Worm (Caenorhabditis elegans) whole organism, L4 larva: Measurements from ENCODE around the gene clec-232.

ENCODE experiments used
- aha-1 ChIP-seq: fragments of 150-350 bp; peaks from one replicate; lab custom pipeline; 2014; ENCODE audit warnings: missing biosample characterization, missing genetic modification characterization
- mes-2 ChIP-seq: sonication (generic microtip); optimal IDR thresholded peaks from 2 replicates; lab custom pipeline; 2016; ENCODE audit warnings: missing genotype, mild to moderate bottlenecking, missing genetic modification characterization, missing compliant biosample characterization; ENCODE audit not compliant: poor library complexity, severe bottlenecking
- nhr-28 ChIP-seq: fragments of 150-350 bp; optimal IDR thresholded peaks from 2 replicates; lab custom pipeline; 2014; ENCODE audit warnings: missing biosample characterization, missing genetic modification characterization
- pqm-1 ChIP-seq: sonication (generic microtip); optimal IDR thresholded peaks from 2 replicates; lab custom pipeline; 2017; ENCODE audit warnings: missing biosample characterization, missing genetic modification characterization
- snpc-4 ChIP-seq: fragments of 150-350 bp; optimal IDR thresholded peaks from 2 replicates; lab custom pipeline; 2014; ENCODE audit warnings: missing biosample characterization, missing genetic modification characterization
- unc-62 ChIP-seq, 3 experiments: fragments of 150-350 bp in 1 of 3; sonication (generic microtip); optimal IDR thresholded peaks in 2 of 3; peaks in 1 of 3; 1 replicate in 1 of 3; 2 replicates in 2 of 3; lab custom pipeline; 2014 to 2017; ENCODE audit warnings: missing biosample characterization in 3 of 3, missing genetic modification characterization in 3 of 3, missing genetic modification reagents in 3 of 3, missing genotype in 1 of 3

- TF ChIP-seq mes-2 (tag; lab: Kevin White, UChicago) (no peak), pqm-1 (no peak), snpc-4 (tag; lab: Kevin White, UChicago) (no peak), unc-62 (GFP tag; optimal IDR thresholded peaks at IDR 0.05 in 1 of 2; lab: Kevin White, UChicago) (no peak), unc-62 (tag; optimal IDR thresholded peaks at IDR 0.05; lab: Kevin White, UChicago) (no peak), aha-1 (tag; lab: Kevin White, UChicago) (no peak), nhr-28 (tag; lab: Kevin White, UChicago) (no peak)
Measured at ce11 chrV:16023051-16023450, 47.1 kb downstream of the clec-232 start, which contains the start of gene cwc-15.
